Worm (Caenorhabditis elegans): ENCODE results near the gene col-157.

The col-157 gene

DNA sequence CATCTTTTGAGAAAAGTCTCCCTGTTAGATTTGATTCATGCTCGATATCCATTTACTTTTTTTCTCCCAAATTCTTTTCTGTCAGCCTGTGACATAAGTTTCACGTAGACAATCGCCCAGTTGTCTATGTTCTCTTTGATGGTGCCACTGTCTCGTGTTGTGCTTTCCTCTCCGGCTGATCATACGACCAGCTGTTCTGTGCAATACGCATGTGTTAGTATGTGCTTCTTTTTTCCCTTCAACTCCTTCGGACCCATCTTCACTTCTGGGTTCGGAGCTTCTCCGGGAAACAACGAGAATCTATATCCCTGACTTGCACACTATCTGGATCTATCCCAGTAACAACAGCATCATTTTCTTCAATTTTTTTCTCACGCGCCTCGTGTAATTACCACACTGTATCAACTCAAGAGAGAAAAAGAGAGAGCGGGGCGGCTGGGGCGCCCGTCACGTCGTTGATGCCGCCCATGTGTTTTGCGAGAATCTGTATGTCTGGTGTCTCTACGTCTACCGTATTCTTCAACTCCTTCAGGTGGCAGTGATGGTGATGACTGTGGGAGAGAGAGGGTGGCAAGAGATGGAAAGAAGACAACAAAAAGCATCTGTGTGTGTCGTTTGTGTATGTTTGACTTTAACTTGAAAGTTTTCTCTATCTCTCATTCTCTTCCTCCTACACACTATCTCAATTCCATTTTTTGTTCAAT lies 48.1 kb downstream of the col-157 start:
- TF ChIP-seq sptf-1 (tag; optimal IDR thresholded peaks at IDR 0.05) (peak; percentile 20), nhr-237 (tag; optimal IDR thresholded peaks at IDR 0.05) (peak; percentile 16), hlh-1 (tag; optimal IDR thresholded peaks at IDR 0.05) (peak; percentile 96), unc-120 (tag; optimal IDR thresholded peaks at IDR 0.05; ENCODE audit: poor library complexity, severe bottlenecking) (peak; percentile 79), bed-3 (GFP tag; optimal IDR thresholded peaks at IDR 0.05) (no peak), ztf-11 (tag; optimal IDR thresholded peaks at IDR 0.05) (no peak), tbx-8 (GFP tag; optimal IDR thresholded peaks at IDR 0.05) (no peak), unc-62 (GFP tag; optimal IDR thresholded peaks at IDR 0.05) (peak; percentile 58), nhr-28 (tag; optimal IDR thresholded peaks at IDR 0.05) (no peak), elt-1 (tag; optimal IDR thresholded peaks at IDR 0.05; ENCODE audit: borderline replicate concordance, insufficient read depth) (no peak), blmp-1 (tag; optimal IDR thresholded peaks at IDR 0.05) (no peak), pha-4 (tag; optimal IDR thresholded peaks at IDR 0.05) (no peak), cnd-1 (tag; optimal IDR thresholded peaks at IDR 0.05) (no peak), unc-39 (tag; optimal IDR thresholded peaks at IDR 0.05) (no peak), flh-1 (GFP tag; optimal IDR thresholded peaks at IDR 0.05) (no peak), ceh-39 (tag; optimal IDR thresholded peaks at IDR 0.05) (no peak), mep-1 (tag; optimal IDR thresholded peaks at IDR 0.05) (no peak), ceh-83 (GFP tag; optimal IDR thresholded peaks at IDR 0.05) (peak; percentile 10)

DNA sequence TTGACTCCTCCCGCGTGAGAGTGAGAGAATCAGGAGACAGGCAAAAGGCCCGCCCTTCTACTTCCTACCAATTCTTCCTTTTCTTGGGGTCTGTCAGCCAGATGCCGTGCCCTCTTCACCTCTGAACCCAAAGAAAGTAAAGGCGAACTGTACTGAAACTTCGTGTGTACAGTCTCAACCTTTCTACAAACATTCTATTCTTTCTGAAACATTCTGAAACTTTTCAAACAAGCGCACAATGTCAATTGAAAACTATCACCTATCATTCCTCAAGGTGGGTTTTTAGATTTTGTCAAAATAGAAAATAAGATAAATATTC lies 48.7 kb downstream of the col-157 start:
- TF ChIP-seq nhr-2 (tag; optimal IDR thresholded peaks at IDR 0.05), result no peak
- TF ChIP-seq unc-62 (GFP tag; optimal IDR thresholded peaks at IDR 0.05), result no peak
- TF ChIP-seq cnd-1 (tag; optimal IDR thresholded peaks at IDR 0.05), result no peak

- TF ChIP-seq blmp-1 (tag; optimal IDR thresholded peaks at IDR 0.05) (peak; percentile 96), elt-1 (tag; optimal IDR thresholded peaks at IDR 0.05; ENCODE audit: borderline replicate concordance, insufficient read depth) (no peak), ham-2 (GFP tag; optimal IDR thresholded peaks at IDR 0.05) (peak; percentile 30), zip-8 (tag; optimal IDR thresholded peaks at IDR 0.05) (peak; percentile 30), ceh-43 (GFP tag; optimal IDR thresholded peaks at IDR 0.05) (no peak), tbx-8 (GFP tag; optimal IDR thresholded peaks at IDR 0.05) (no peak), nhr-2 (tag; optimal IDR thresholded peaks at IDR 0.05) (no peak), elt-3 (tag; optimal IDR thresholded peaks at IDR 0.05) (peak; percentile 11), sptf-1 (tag; optimal IDR thresholded peaks at IDR 0.05) (peak; percentile 14)
These were observed 49.1 kb downstream of the col-157 start for ce11 chrV:11532964-11533363.

ce11 chrV:11533365-11533949 lies 49.6 kb downstream of the col-157 start:
- TF ChIP-seq lsy-2 (tag; optimal IDR thresholded peaks at IDR 0.05) (no peak), ztf-11 (tag; optimal IDR thresholded peaks at IDR 0.05) (no peak), tbx-8 (GFP tag; optimal IDR thresholded peaks at IDR 0.05) (no peak), nhr-76 (tag; optimal IDR thresholded peaks at IDR 0.05) (no peak), pha-4 (tag; optimal IDR thresholded peaks at IDR 0.05) (no peak), drap-1 (GFP tag; optimal IDR thresholded peaks at IDR 0.05) (no peak), elt-3 (tag; optimal IDR thresholded peaks at IDR 0.05) (no peak), hlh-1 (tag; optimal IDR thresholded peaks at IDR 0.05) (no peak), blmp-1 (tag; optimal IDR thresholded peaks at IDR 0.05) (no peak), nhr-28 (tag; optimal IDR thresholded peaks at IDR 0.05) (no peak), bed-3 (GFP tag; optimal IDR thresholded peaks at IDR 0.05) (no peak), mab-5 (tag; optimal IDR thresholded peaks at IDR 0.05) (no peak), unc-39 (tag; optimal IDR thresholded peaks at IDR 0.05) (no peak), ham-2 (GFP tag; optimal IDR thresholded peaks at IDR 0.05) (no peak)
